Worm (Caenorhabditis elegans): Measurements from ENCODE around the gene E01G4.3.

- no peak for TF ChIP-seq snpc-4 (GFP tag; optimal IDR thresholded peaks at IDR 0.05)
- TF ChIP-seq snpc-4 (tag; optimal IDR thresholded peaks at IDR 0.05), result no peak
- TF ChIP-seq ets-4 (GFP tag; optimal IDR thresholded peaks at IDR 0.05), result no peak
- TF ChIP-seq let-607 (tag; optimal IDR thresholded peaks at IDR 0.05), result no peak
- no peak for TF ChIP-seq ama-1 (optimal IDR thresholded peaks at IDR 0.05)
- TF ChIP-seq ama-1 (GFP tag; optimal IDR thresholded peaks at IDR 0.05), result no peak
- TF ChIP-seq let-526 (GFP tag; IDR thresholded peaks at IDR 0.05), result no peak
- TF ChIP-seq rec-8 (tag; optimal IDR thresholded peaks at IDR 0.05), result no peak
- TF ChIP-seq egl-18 (GFP tag; IDR thresholded peaks at IDR 0.05), result no peak
- no peak for TF ChIP-seq madf-8 (GFP tag; conservative IDR thresholded peaks at IDR 0.05)
- TF ChIP-seq gei-17 (GFP tag; optimal IDR thresholded peaks at IDR 0.05), result no peak
- TF ChIP-seq hlh-26 (GFP tag; conservative IDR thresholded peaks at IDR 0.05), result no peak
- TF ChIP-seq T07F8.4 (tag; optimal IDR thresholded peaks at IDR 0.05), result no peak
Measured at ce11 chrII:13503653-13504052, 34.3 kb upstream of the E01G4.3 start, which contains the start of gene F54F11.1.
